Fruit fly (Drosophila melanogaster) Kc167 (cell line): ENCODE measurements around the gene tal-AA.

Experiments used
- Myc ChIP-seq: fragments of >200 bp; optimal IDR thresholded peaks from 2 replicates; lab custom pipeline; 2017; ENCODE audit warnings: missing external identifiers
- Sin3A ChIP-seq: fragments of >200 bp; optimal IDR thresholded peaks from 2 replicates; lab custom pipeline; 2018; ENCODE audit warnings: missing external identifiers
- h ChIP-seq: fragments of >200 bp; optimal IDR thresholded peaks from 3 replicates; lab custom pipeline; 2018; ENCODE audit warnings: missing external identifiers
- insv ChIP-seq: fragments of >200 bp; optimal IDR thresholded peaks from 3 replicates; lab custom pipeline; 2018; ENCODE audit warnings: missing external identifiers
- psq ChIP-seq: fragments of >200 bp; optimal IDR thresholded peaks from 2 replicates; lab custom pipeline; 2017; ENCODE audit warnings: missing external identifiers
- ttk ChIP-seq: sonication (Bioruptor generic); optimal IDR thresholded peaks from 2 replicates; lab custom pipeline; 2017; ENCODE audit warnings: missing external identifiers

DNA sequence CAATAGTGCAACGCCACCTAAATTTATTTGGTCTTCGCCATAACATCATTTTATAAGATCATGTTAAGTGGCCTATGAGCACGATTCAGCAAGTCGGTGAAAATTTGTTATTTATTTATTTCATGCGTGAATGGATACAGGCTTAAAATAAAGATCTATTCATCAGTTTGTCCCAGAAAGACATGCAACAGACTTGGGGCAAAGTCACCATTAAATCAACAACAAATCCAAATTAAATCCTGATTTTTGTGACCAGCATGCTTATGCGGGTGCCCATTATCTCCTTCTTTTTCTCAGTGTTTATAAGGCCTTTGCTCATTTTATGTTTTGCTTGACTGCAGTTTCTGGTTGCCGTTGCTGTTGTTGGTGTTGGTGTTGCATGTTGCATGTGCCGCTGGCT is 5.0 kb upstream of the tal-AA start:
- TF ChIP-seq ttk (lab: Kevin White, UChicago) (no peak), insv (lab: Kevin White, UChicago) (no peak), Sin3A (lab: Kevin White, UChicago) (no peak), psq (lab: Kevin White, UChicago) (no peak), h (lab: Kevin White, UChicago) (no peak), Myc (lab: Kevin White, UChicago) (no peak)
